Fruit fly (Drosophila melanogaster) whole organism, embryonic: ENCODE results near the gene CG42335.

Experiments
- CG1233 ChIP-seq: fragments of 200-800 bp; sonication (Bioruptor generic); optimal IDR thresholded peaks from 4 replicates; lab custom pipeline; 2018; ENCODE audit warnings: missing biosample characterization, mild to moderate bottlenecking, missing genetic modification characterization
- Ptx1 ChIP-seq: fragments of 200-800 bp; sonication (Bioruptor generic); IDR thresholded peaks from 2 replicates; pipeline ENCODE4 v1.3.6; 2022; ENCODE audit warnings: missing biosample characterization, missing genetic modification characterization
- crp ChIP-seq, 2 experiments: fragments of 200-800 bp; sonication (Bioruptor generic); optimal IDR thresholded peaks; 2 replicates in 1 of 2; 3 replicates in 1 of 2; lab custom pipeline; 2017; ENCODE audit warnings: missing biosample characterization in 2 of 2, missing genetic modification characterization in 2 of 2, mild to moderate bottlenecking in 1 of 2, moderate library complexity in 1 of 2
- pzg ChIP-seq: fragments of 200-800 bp; sonication (Bioruptor generic); optimal IDR thresholded peaks from 3 replicates; lab custom pipeline; 2018; ENCODE audit warnings: missing biosample characterization, mild to moderate bottlenecking, missing genetic modification characterization, moderate library complexity
- zen ChIP-seq: fragments of 200-800 bp; sonication (Bioruptor generic); optimal IDR thresholded peaks from 3 replicates; lab custom pipeline; 2018; ENCODE audit warnings: missing biosample characterization, mild to moderate bottlenecking, missing genetic modification characterization, moderate library complexity

DNA sequence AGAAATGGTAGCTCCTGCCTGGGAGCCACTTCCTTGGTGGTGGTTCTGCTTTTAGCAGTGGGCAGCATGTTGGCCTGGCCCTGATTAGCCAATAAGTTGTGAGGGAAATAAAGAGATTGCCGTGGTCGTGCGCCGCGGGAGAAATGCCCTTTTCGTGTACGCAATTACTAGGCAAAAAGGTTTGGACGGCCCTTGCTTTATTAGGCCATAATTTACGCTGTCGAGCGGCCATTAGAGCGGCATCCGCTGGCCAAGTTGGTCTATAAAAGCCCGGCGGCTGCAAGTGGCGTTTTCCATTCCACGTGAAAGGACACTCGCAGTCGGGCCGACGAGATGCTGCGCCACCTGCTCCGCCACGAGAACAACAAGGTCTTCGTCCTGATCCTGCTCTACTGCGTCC is 10.7 kb downstream of the CG42335 start, which contains the start of gene Burs:
- TF ChIP-seq zen (tag; lab: Kevin White, UChicago), result no peak
- no peak for TF ChIP-seq crp (GFP tag; optimal IDR thresholded peaks at IDR 0.05; lab: Kevin White, UChicago)
- no peak for TF ChIP-seq CG1233 (GFP tag; lab: Kevin White, UChicago)
- no peak for TF ChIP-seq Ptx1 (GFP tag; lab: Robert Waterston, UW)
- no peak for TF ChIP-seq pzg (GFP tag; lab: Kevin White, UChicago)
